Fruit fly (Drosophila melanogaster): Measurements from ENCODE around the gene dbr.

DNA sequence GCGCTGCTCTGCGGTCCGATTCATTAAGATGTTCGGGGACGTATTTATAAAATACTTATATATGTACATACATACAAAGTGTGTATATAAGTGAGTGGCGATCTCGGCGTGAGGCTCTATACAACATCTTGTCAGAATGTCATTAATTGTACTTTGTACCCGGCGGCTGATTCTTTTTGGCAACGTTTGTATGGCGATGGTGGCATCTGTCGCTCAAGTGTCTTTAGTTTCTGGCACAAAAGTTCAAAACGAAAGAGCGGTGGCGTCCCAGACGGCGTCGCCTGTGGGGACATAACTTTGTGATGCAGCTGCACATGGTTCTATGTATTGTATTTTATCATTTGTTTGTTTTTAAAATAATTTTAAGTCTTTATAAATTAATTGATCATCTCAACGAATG, 26.7 kb downstream of the dbr start:
- TF ChIP-seq ttk (optimal IDR thresholded peaks at IDR 0.05) (no peak), Sin3A (optimal IDR thresholded peaks at IDR 0.05) (no peak), psq (optimal IDR thresholded peaks at IDR 0.05) (no peak), h (optimal IDR thresholded peaks at IDR 0.05) (no peak)
